Worm (Caenorhabditis elegans): ENCODE data around the gene col-38.

DNA sequence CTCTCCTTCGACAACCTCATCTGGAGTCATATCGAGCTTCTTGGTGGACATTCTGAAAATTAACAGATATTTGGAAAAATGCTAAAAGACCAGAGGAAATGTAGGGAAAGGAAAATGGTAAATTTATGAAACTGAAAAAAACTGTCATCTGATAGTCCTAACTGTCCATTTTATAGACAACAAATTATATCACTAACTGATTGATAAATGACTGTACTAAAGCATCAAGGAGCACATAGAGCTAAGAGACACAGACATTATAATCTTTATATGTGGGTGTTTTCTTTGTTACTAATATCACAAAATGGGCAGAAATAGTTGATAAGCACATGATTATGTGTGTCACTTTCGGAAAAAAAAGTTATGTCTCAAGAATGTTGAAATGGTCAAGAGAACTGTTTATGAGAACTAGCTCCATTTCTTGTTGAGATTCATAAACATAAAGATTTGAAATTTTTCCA lies 2.1 kb downstream of the col-38 start, which contains the start of gene F54C9.3:
- no peak for TF ChIP-seq unc-39 (tag; optimal IDR thresholded peaks at IDR 0.05)
- no peak for TF ChIP-seq nhr-28 (tag; optimal IDR thresholded peaks at IDR 0.05)
- TF ChIP-seq elt-1 (tag; optimal IDR thresholded peaks at IDR 0.05; ENCODE audit: borderline replicate concordance, insufficient read depth), result no peak
- TF ChIP-seq ztf-11 (tag; optimal IDR thresholded peaks at IDR 0.05), result no peak
- no peak for TF ChIP-seq mep-1 (tag; optimal IDR thresholded peaks at IDR 0.05)
- no peak for TF ChIP-seq lin-13 (tag; optimal IDR thresholded peaks at IDR 0.05)

Measured in whole organism, mixed stage, embryonic.